Worm (Caenorhabditis elegans): ENCODE measurements around the gene ZC513.2.

DNA sequence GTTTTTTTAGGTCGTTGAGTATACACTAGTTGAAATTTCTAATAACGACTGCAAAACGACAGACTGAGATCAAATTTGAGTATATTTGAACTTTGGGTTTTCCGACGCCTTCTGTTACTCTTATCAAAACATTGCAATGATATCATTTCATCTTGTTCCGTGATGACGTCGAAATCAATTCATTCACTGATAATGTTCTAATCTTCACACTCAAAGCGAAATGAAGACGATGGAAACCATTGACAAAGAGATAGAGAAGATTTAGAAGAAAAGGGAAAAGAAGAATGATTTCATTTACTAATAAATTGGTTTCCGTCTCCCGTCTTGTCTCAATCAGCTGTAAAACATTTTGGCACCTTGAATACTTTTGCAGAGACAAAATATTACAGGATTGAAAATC lies 18.9 kb downstream of the ZC513.2 start:
- TF ChIP-seq snpc-4 (tag; optimal IDR thresholded peaks at IDR 0.05), result no peak
- no peak for TF ChIP-seq sea-2 (GFP tag; optimal IDR thresholded peaks at IDR 0.05)
- TF ChIP-seq lin-39 (tag; optimal IDR thresholded peaks at IDR 0.05), result no peak
- TF ChIP-seq ceh-28 (tag; optimal IDR thresholded peaks at IDR 0.05), result peak; percentile 40
- no peak for TF ChIP-seq nhr-28 (tag; optimal IDR thresholded peaks at IDR 0.05)
- TF ChIP-seq hmg-11 (tag; optimal IDR thresholded peaks at IDR 0.05), result no peak
- TF ChIP-seq ztf-4 (tag; optimal IDR thresholded peaks at IDR 0.05), result no peak
- no peak for TF ChIP-seq ztf-11 (tag; optimal IDR thresholded peaks at IDR 0.05)
- TF ChIP-seq nhr-25 (tag; optimal IDR thresholded peaks at IDR 0.05), result peak; percentile 26
- TF ChIP-seq nhr-237 (tag; optimal IDR thresholded peaks at IDR 0.05), result no peak
